Worm (Caenorhabditis elegans) whole organism, early embryonic: ENCODE data around the gene D1022.4.

ENCODE experiments used
- F13C5.2 ChIP-seq: sonication (generic microtip); optimal IDR thresholded peaks from 2 replicates; lab custom pipeline; 2017; ENCODE audit warnings: mild to moderate bottlenecking, missing genetic modification characterization, inconsistent platforms, missing compliant biosample characterization
- hmbx-1 ChIP-seq: sonication (generic microtip); optimal IDR thresholded peaks from 2 replicates; lab custom pipeline; 2016; ENCODE audit warnings: mild to moderate bottlenecking, missing genetic modification characterization, missing compliant biosample characterization

- TF ChIP-seq hmbx-1 (no peak), F13C5.2 (no peak)
These were observed 1.6 kb upstream of the D1022.4 start, which contains the start of gene D1022.5 for ce11 chrII:7458706-7459105.
